Worm (Caenorhabditis elegans) whole organism, L1 larva: ENCODE measurements around the gene R10E11.5.

Experiments used
- C16A3.4 ChIP-seq: fragments of 150-350 bp; optimal IDR thresholded peaks from 2 replicates; lab custom pipeline; 2014; ENCODE audit warnings: missing biosample characterization, missing genetic modification characterization
- aha-1 ChIP-seq: fragments of 150-350 bp; optimal IDR thresholded peaks from 2 replicates; lab custom pipeline; 2014; ENCODE audit warnings: missing biosample characterization, missing genetic modification characterization
- egl-27 ChIP-seq, 2 experiments: fragments of 150-350 bp in 1 of 2; sonication (generic microtip); optimal IDR thresholded peaks; 3 replicates each; lab custom pipeline; 2017 to 2018; ENCODE audit warnings: missing biosample characterization in 2 of 2, missing genetic modification characterization in 2 of 2, missing genetic modification reagents in 2 of 2
- lin-39 ChIP-seq: fragments of 150-350 bp; optimal IDR thresholded peaks from 2 replicates; lab custom pipeline; 2014; ENCODE audit warnings: missing biosample characterization, missing genetic modification reagents, missing genetic modification characterization
- nhr-237 ChIP-seq: fragments of 150-350 bp; optimal IDR thresholded peaks from 2 replicates; lab custom pipeline; 2014; ENCODE audit warnings: missing biosample characterization, missing genetic modification characterization
- ztf-11 ChIP-seq, 2 experiments: sonication (generic microtip); optimal IDR thresholded peaks; 2 replicates each; lab custom pipeline; 2016 to 2017; ENCODE audit warnings: missing genetic modification characterization in 2 of 2, missing biosample characterization in 1 of 2, missing compliant biosample characterization in 1 of 2

ce11 chrIII:9760184-9760583 lies 29.3 kb downstream of the R10E11.5 start:
- no peak for TF ChIP-seq egl-27 (tag; optimal IDR thresholded peaks at IDR 0.05; lab: Kevin White, UChicago)
- TF ChIP-seq aha-1 (tag; lab: Kevin White, UChicago): no peak
- TF ChIP-seq C16A3.4: no peak
- no peak for TF ChIP-seq nhr-237 (tag; lab: Kevin White, UChicago)
- no peak for TF ChIP-seq ztf-11 (tag; optimal IDR thresholded peaks at IDR 0.05; lab: Kevin White, UChicago)
- no peak for TF ChIP-seq lin-39
